Worm (Caenorhabditis elegans): ENCODE data around the gene F55A11.6.

ce11 chrV:11800486-11800885, 23.8 kb downstream of the F55A11.6 start:
- TF ChIP-seq flt-1 (GFP tag; IDR thresholded peaks at IDR 0.05) (no peak), med-1 (GFP tag; optimal IDR thresholded peaks at IDR 0.05; ENCODE audit: insufficient read depth) (no peak)
